Fruit fly (Drosophila melanogaster): Measurements from ENCODE around the gene CG31454.

DNA sequence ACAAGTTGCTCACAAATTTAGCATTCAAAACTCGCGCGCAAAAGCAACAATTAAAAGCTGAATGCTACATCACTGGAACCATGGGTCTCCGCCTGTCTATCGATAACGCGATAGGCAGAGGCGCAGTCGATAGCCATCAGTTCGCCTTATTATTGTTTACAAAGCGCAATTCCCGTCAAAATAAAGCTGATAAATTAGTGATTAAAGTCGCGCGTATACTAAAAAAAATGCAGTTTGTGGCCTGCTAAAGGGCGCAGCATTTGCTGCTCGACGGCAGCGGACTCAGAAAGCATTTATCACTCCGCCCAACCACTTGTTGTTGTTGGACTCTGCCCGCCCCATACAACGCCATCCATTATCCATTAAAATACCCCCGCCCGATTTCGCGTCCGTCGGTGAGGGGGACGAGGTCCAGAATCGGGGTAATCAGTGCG is 3.7 kb upstream of the CG31454 start, which contains the start of gene CG11737:
- TF ChIP-seq h (optimal IDR thresholded peaks at IDR 0.05) = no peak
- TF ChIP-seq insv (optimal IDR thresholded peaks at IDR 0.05) = no peak
- TF ChIP-seq psq (optimal IDR thresholded peaks at IDR 0.05) = no peak
- TF ChIP-seq Myc (optimal IDR thresholded peaks at IDR 0.05) = no peak
